Worm (Caenorhabditis elegans) whole organism, L3 larva: ENCODE data around the gene cct-1.
A peak's percentile ranks its signal among the peaks of the same experiment; 100 is the strongest.

ENCODE experiments used
- R02D3.7 ChIP-seq: fragments of 150-350 bp; optimal IDR thresholded peaks from 2 replicates; lab custom pipeline; 2014; ENCODE audit warnings: missing biosample characterization, missing genetic modification characterization
- ZK546.5 ChIP-seq: sonication (generic microtip); optimal IDR thresholded peaks from 2 replicates; lab custom pipeline; 2017; ENCODE audit warnings: missing biosample characterization, missing genetic modification characterization
- ama-1 ChIP-seq: fragments of 150-350 bp; optimal IDR thresholded peaks from 2 replicates; lab custom pipeline; 2018
- ceh-16 ChIP-seq: sonication (generic microtip); optimal IDR thresholded peaks from 2 replicates; lab custom pipeline; 2017; ENCODE audit warnings: missing biosample characterization, missing genetic modification characterization
- ceh-28 ChIP-seq: fragments of 150-350 bp; optimal IDR thresholded peaks from 2 replicates; lab custom pipeline; 2014; ENCODE audit warnings: missing biosample characterization, missing genetic modification reagents, missing genetic modification characterization
- ceh-9 ChIP-seq: sonication (generic microtip); optimal IDR thresholded peaks from 2 replicates; lab custom pipeline; 2018; ENCODE audit warnings: missing biosample characterization, missing genetic modification characterization
- daf-12 ChIP-seq: fragments of 150-350 bp; optimal IDR thresholded peaks from 2 replicates; lab custom pipeline; 2014; ENCODE audit warnings: missing biosample characterization, missing genetic modification reagents, missing genetic modification characterization
- egl-27 ChIP-seq: sonication (generic microtip); optimal IDR thresholded peaks from 4 replicates; lab custom pipeline; 2017; ENCODE audit warnings: missing biosample characterization, missing genetic modification reagents, missing genetic modification characterization
- egl-5 ChIP-seq: fragments of 150-350 bp; optimal IDR thresholded peaks from 2 replicates; lab custom pipeline; 2017; ENCODE audit warnings: missing biosample characterization, missing genetic modification reagents, missing genetic modification characterization, inconsistent platforms
- elt-1 ChIP-seq: fragments of 150-350 bp; optimal IDR thresholded peaks from 2 replicates; lab custom pipeline; 2014; ENCODE audit warnings: missing biosample characterization, missing genetic modification characterization
- elt-2 ChIP-seq: sonication (generic microtip); optimal IDR thresholded peaks from 2 replicates; lab custom pipeline; 2016; ENCODE audit warnings: missing genetic modification reagents, mild to moderate bottlenecking, missing genetic modification characterization, missing compliant biosample characterization
- elt-3 ChIP-seq, 3 experiments: fragments of 150-350 bp in 1 of 3; sonication (generic microtip) in 2 of 3; optimal IDR thresholded peaks; 2 replicates in 2 of 3; 4 replicates in 1 of 3; lab custom pipeline; 2014 to 2017; ENCODE audit warnings: missing biosample characterization in 3 of 3, missing genetic modification characterization in 3 of 3
- fkh-10 ChIP-seq: sonication (generic microtip); optimal IDR thresholded peaks from 2 replicates; lab custom pipeline; 2017; ENCODE audit warnings: missing biosample characterization, missing genetic modification reagents, missing genetic modification characterization
- fkh-2 ChIP-seq: fragments of 150-350 bp; optimal IDR thresholded peaks from 2 replicates; lab custom pipeline; 2014; ENCODE audit warnings: missing biosample characterization, missing genetic modification reagents, missing genetic modification characterization
- hmg-11 ChIP-seq: sonication (generic microtip); optimal IDR thresholded peaks from 2 replicates; lab custom pipeline; 2016; ENCODE audit warnings: missing genetic modification characterization, missing compliant biosample characterization
- lin-39 ChIP-seq: fragments of 150-350 bp; optimal IDR thresholded peaks from 2 replicates; lab custom pipeline; 2018; ENCODE audit warnings: missing biosample characterization, missing genetic modification reagents, missing genetic modification characterization
- lsy-12 ChIP-seq: sonication (generic microtip); optimal IDR thresholded peaks from 2 replicates; lab custom pipeline; 2016; ENCODE audit warnings: mild to moderate bottlenecking, missing genetic modification characterization, missing compliant biosample characterization
- mdl-1 ChIP-seq: fragments of 150-350 bp; optimal IDR thresholded peaks from 2 replicates; lab custom pipeline; 2014; ENCODE audit warnings: missing biosample characterization, missing genetic modification characterization
- mml-1 ChIP-seq: fragments of 150-350 bp; sonication (generic microtip); optimal IDR thresholded peaks from 3 replicates; lab custom pipeline; 2014; ENCODE audit warnings: missing biosample characterization, missing genetic modification characterization
- nfya-1 ChIP-seq: sonication (generic microtip); optimal IDR thresholded peaks from 2 replicates; lab custom pipeline; 2017; ENCODE audit warnings: missing genetic modification characterization, mild to moderate bottlenecking, missing compliant biosample characterization, antibody characterized with exemption, moderate library complexity; ENCODE audit not compliant: insufficient read depth
- nhr-12 ChIP-seq: fragments of 150-350 bp; optimal IDR thresholded peaks from 2 replicates; lab custom pipeline; 2014; ENCODE audit warnings: missing biosample characterization, missing genetic modification characterization
- nhr-23 ChIP-seq: fragments of 150-350 bp; optimal IDR thresholded peaks from 2 replicates; lab custom pipeline; 2014; ENCODE audit warnings: missing biosample characterization, missing genetic modification reagents, missing genetic modification characterization
- nhr-237 ChIP-seq: fragments of 150-350 bp; optimal IDR thresholded peaks from 2 replicates; lab custom pipeline; 2014; ENCODE audit warnings: missing biosample characterization, missing genetic modification characterization
- nhr-25 ChIP-seq: sonication (generic microtip); optimal IDR thresholded peaks from 2 replicates; lab custom pipeline; 2017; ENCODE audit warnings: missing biosample characterization, missing genetic modification characterization
- nhr-28 ChIP-seq: fragments of 150-350 bp; optimal IDR thresholded peaks from 2 replicates; lab custom pipeline; 2014; ENCODE audit warnings: missing biosample characterization, missing genetic modification characterization
- nhr-43 ChIP-seq: sonication (generic microtip); optimal IDR thresholded peaks from 2 replicates; lab custom pipeline; 2016; ENCODE audit warnings: mild to moderate bottlenecking, missing genetic modification characterization, missing compliant biosample characterization; ENCODE audit not compliant: poor library complexity, severe bottlenecking
- nhr-67 ChIP-seq: fragments of 150-350 bp; optimal IDR thresholded peaks from 2 replicates; lab custom pipeline; 2014; ENCODE audit warnings: missing biosample characterization, missing genetic modification characterization
- nhr-76 ChIP-seq: fragments of 150-350 bp; sonication (generic microtip); optimal IDR thresholded peaks from 5 replicates; lab custom pipeline; 2014; ENCODE audit warnings: missing biosample characterization, missing genetic modification characterization
- nhr-77 ChIP-seq: fragments of 150-350 bp; optimal IDR thresholded peaks from 2 replicates; lab custom pipeline; 2014; ENCODE audit warnings: missing biosample characterization, missing genetic modification characterization
- pha-4 ChIP-seq: fragments of 150-350 bp; optimal IDR thresholded peaks from 2 replicates; lab custom pipeline; 2014; ENCODE audit warnings: missing biosample characterization, missing genetic modification reagents, missing genetic modification characterization
- pqm-1 ChIP-seq: fragments of 150-350 bp; optimal IDR thresholded peaks from 2 replicates; lab custom pipeline; 2017; ENCODE audit warnings: missing biosample characterization, missing genetic modification characterization, inconsistent platforms
- sea-2 ChIP-seq: fragments of 150-350 bp; sonication (generic microtip); optimal IDR thresholded peaks from 4 replicates; lab custom pipeline; 2014; ENCODE audit warnings: missing biosample characterization, missing genetic modification reagents, missing genetic modification characterization
- snpc-4 ChIP-seq: fragments of 150-350 bp; optimal IDR thresholded peaks from 2 replicates; lab custom pipeline; 2014; ENCODE audit warnings: missing biosample characterization, missing genetic modification characterization
- tbx-2 ChIP-seq: sonication (generic microtip); optimal IDR thresholded peaks from 2 replicates; lab custom pipeline; 2016; ENCODE audit warnings: mild to moderate bottlenecking, missing genetic modification characterization, missing compliant biosample characterization
- unc-39 ChIP-seq: sonication (generic microtip); optimal IDR thresholded peaks from 4 replicates; lab custom pipeline; 2017; ENCODE audit warnings: missing biosample characterization, missing genetic modification characterization
- unc-62 ChIP-seq: fragments of 150-350 bp; sonication (generic microtip); optimal IDR thresholded peaks from 4 replicates; lab custom pipeline; 2014; ENCODE audit warnings: missing biosample characterization, missing genetic modification reagents, missing genetic modification characterization
- zag-1 ChIP-seq: fragments of 150-350 bp; optimal IDR thresholded peaks from 2 replicates; lab custom pipeline; 2014; ENCODE audit warnings: missing biosample characterization, missing genetic modification characterization
- ztf-11 ChIP-seq: fragments of 150-350 bp; optimal IDR thresholded peaks from 2 replicates; lab custom pipeline; 2014; ENCODE audit warnings: missing biosample characterization, missing genetic modification characterization
- ztf-4 ChIP-seq: fragments of 150-350 bp; optimal IDR thresholded peaks from 2 replicates; lab custom pipeline; 2014; ENCODE audit warnings: missing biosample characterization, missing genetic modification characterization

The cct-1 gene

ce11 chrII:8225914-8226313 lies 40.7 kb downstream of the cct-1 start:
- TF ChIP-seq nfya-1 (tag; lab: Kevin White, UChicago) (peak; percentile 13), nhr-28 (no peak), ama-1 (lab: Kevin White, UChicago) (peak; percentile 32), nhr-43 (tag; lab: Kevin White, UChicago) (peak; percentile 26), nhr-25 (tag; lab: Kevin White, UChicago) (peak; percentile 52), hmg-11 (no peak)

ce11 chrII:8226475-8226874 lies 41.2 kb downstream of the cct-1 start:
- TF ChIP-seq zag-1 (tag; lab: Kevin White, UChicago) (no peak), pqm-1 (tag; lab: Kevin White, UChicago) (peak; percentile 83), elt-3 (tag; optimal IDR thresholded peaks at IDR 0.05; lab: Kevin White, UChicago) (no peak), ceh-9 (tag; lab: Kevin White, UChicago) (no peak), unc-39 (no peak), nfya-1 (tag; lab: Kevin White, UChicago) (no peak), lsy-12 (tag; lab: Kevin White, UChicago) (no peak), nhr-237 (no peak), mdl-1 (tag; lab: Kevin White, UChicago) (no peak), sea-2 (no peak), nhr-43 (tag; lab: Kevin White, UChicago) (no peak), elt-2 (tag; lab: Kevin White, UChicago) (peak; percentile 95), elt-1 (tag; lab: Kevin White, UChicago) (no peak), nhr-77 (no peak), ZK546.5 (no peak), egl-27 (tag; lab: Kevin White, UChicago) (no peak), nhr-67 (tag; lab: Kevin White, UChicago) (no peak), mml-1 (no peak), hmg-11 (no peak), lin-39 (tag; lab: Kevin White, UChicago) (no peak), ceh-16 (tag; lab: Kevin White, UChicago) (no peak), nhr-12 (tag; lab: Kevin White, UChicago) (no peak), nhr-76 (no peak), nhr-23 (tag; lab: Kevin White, UChicago) (no peak), nhr-28 (no peak), unc-62 (no peak), ceh-28 (tag; lab: Kevin White, UChicago) (peak; percentile 22), fkh-10 (no peak), ztf-11 (tag; lab: Kevin White, UChicago) (no peak), egl-5 (tag; lab: Kevin White, UChicago) (no peak), ama-1 (lab: Kevin White, UChicago) (no peak), ztf-4 (tag; lab: Kevin White, UChicago) (no peak), fkh-2 (tag; lab: Kevin White, UChicago) (no peak), R02D3.7 (no peak), daf-12 (no peak), pha-4 (tag; lab: Kevin White, UChicago) (peak; percentile 68)

ce11 chrII:8230976-8231375 lies 45.7 kb downstream of the cct-1 start, which contains the start of gene M110.9:
Gene M110.9, plus strand, starts transcription at chrII:8231276.
- no peak for TF ChIP-seq nhr-76

- no peak for TF ChIP-seq ama-1 (lab: Kevin White, UChicago)
- no peak for TF ChIP-seq snpc-4 (tag; lab: Kevin White, UChicago)
- no peak for TF ChIP-seq egl-5 (tag; lab: Kevin White, UChicago)
- no peak for TF ChIP-seq elt-2 (tag; lab: Kevin White, UChicago)
- no peak for TF ChIP-seq nhr-237
- TF ChIP-seq pqm-1 (tag; lab: Kevin White, UChicago), result no peak
- TF ChIP-seq pha-4 (tag; lab: Kevin White, UChicago), result no peak
- no peak for TF ChIP-seq tbx-2
- TF ChIP-seq elt-3 (tag; optimal IDR thresholded peaks at IDR 0.05; lab: Kevin White, UChicago), result no peak
- no peak for TF ChIP-seq ceh-28 (tag; lab: Kevin White, UChicago)
- no peak for TF ChIP-seq unc-62
Observed at ce11 chrII:8232489-8232888, 47.2 kb downstream of the cct-1 start, which contains the start of gene M110.7. Gene M110.7, plus strand, starts transcription at chrII:8232789.
